Fruit fly (Drosophila melanogaster): ENCODE data around the gene CG7550.

Gene CG7550

DNA sequence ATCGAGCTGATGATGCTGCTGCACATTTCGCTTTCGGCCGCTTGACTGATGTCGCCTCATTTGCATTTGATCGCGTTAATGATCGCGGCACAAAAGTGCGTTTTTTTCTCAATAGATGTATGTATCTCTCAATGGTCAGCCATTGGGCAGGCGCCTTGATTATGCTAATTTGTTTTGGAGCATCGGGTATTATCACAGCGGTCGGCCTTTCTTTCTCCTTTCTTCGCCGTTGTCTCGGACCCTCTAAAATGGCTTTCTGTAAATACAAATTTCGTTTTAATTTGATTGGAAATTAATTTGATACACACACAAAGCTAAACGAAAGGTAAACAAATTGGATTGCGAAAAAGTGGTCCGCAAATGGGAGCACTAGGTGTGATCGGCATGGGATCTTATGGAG lies 31.0 kb upstream of the CG7550 start:
- TF ChIP-seq kay (GFP tag; ENCODE audit: borderline replicate concordance) = no peak
- TF ChIP-seq CG1620 (GFP tag; optimal IDR thresholded peaks at IDR 0.05) = no peak
- no peak for TF ChIP-seq pad (GFP tag; optimal IDR thresholded peaks at IDR 0.05)
- TF ChIP-seq CG7045 (GFP tag; optimal IDR thresholded peaks at IDR 0.05) = no peak
- no peak for TF ChIP-seq CG5204 (GFP tag; optimal IDR thresholded peaks at IDR 0.05)
- no peak for TF ChIP-seq bab1 (GFP tag; optimal IDR thresholded peaks at IDR 0.05)
- no peak for TF ChIP-seq CG7101 (tag; optimal IDR thresholded peaks at IDR 0.05)
- no peak for TF ChIP-seq CG14711 (tag; optimal IDR thresholded peaks at IDR 0.05)
- TF ChIP-seq CG11617 (GFP tag; optimal IDR thresholded peaks at IDR 0.05) = no peak
- no peak for TF ChIP-seq ovo (GFP tag; optimal IDR thresholded peaks at IDR 0.05)
- TF ChIP-seq CG33017 (tag; optimal IDR thresholded peaks at IDR 0.05) = no peak
- no peak for TF ChIP-seq tj (GFP tag; optimal IDR thresholded peaks at IDR 0.05)
- TF ChIP-seq Mnt (GFP tag; optimal IDR thresholded peaks at IDR 0.05) = no peak
- TF ChIP-seq cic (GFP tag; optimal IDR thresholded peaks at IDR 0.05) = no peak
- TF ChIP-seq CG12768 (GFP tag; optimal IDR thresholded peaks at IDR 0.05) = no peak
- TF ChIP-seq Hr96 (GFP tag; optimal IDR thresholded peaks at IDR 0.05) = no peak
- no peak for TF ChIP-seq Crg-1 (GFP tag; optimal IDR thresholded peaks at IDR 0.05)

DNA sequence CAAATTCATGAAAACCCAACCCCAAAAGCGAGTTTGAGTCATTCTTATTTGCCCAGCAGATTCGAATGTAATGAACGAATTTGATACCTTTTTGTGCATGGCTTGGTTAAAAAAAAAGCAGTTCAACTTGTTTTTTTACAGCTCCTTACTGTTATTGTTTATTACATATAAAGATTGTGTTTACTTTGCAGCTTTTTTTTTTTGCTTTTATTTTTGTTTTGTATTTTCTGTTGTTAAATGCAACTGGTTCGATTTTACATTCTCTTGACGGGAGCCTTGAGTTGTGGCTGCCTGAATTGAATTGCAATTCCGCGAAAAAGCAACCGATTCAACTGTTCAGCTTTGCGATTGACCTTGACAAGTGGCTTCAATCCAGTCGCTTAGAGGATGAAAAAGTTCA lies 30.2 kb upstream of the CG7550 start:
- TF ChIP-seq tj (GFP tag; optimal IDR thresholded peaks at IDR 0.05) = peak; percentile 76
- TF ChIP-seq CG33017 (tag; optimal IDR thresholded peaks at IDR 0.05) = no peak

DNA sequence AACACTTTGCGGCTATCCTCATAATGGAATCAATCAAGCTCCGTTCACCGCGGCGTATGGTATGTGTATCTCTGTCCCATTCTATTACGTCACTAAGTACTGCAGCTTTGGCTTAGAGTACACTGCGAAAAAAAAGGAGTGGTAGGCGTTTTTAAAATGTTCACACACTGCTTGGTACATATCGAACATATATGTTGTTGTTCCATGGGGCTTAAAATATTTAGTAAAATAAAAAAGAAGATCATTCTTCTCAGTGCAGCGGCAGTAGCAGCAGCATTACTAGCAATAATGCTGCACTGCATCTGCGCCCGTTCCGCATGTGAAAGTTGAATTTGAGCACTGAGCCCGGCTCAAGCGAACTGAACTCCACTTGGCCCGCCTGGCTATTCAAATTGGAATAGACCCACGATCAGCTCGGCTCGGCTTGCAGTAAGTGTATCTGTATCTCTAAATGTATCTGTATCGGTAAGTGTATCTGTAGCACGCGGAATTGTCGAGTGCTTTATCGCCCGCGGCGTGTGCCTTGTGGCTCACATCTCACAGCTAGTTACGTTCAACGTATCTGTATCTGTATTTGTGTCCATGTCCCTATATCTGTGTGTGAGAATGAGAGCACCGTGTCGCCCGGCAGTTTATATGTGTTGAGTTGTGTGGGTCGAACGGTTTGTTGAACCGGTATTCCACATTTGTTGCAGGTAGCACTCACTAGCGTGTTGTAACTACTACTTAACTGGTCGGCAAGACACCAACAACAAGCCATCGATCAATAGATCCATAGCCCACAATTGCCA lies 29.1 kb upstream of the CG7550 start:
- peak; percentile 61 for TF ChIP-seq CG5204 (GFP tag; optimal IDR thresholded peaks at IDR 0.05)
- TF ChIP-seq CG12768 (GFP tag; optimal IDR thresholded peaks at IDR 0.05) = no peak
- peak; percentile 16 for TF ChIP-seq tj (GFP tag; optimal IDR thresholded peaks at IDR 0.05)
- TF ChIP-seq CG7045 (GFP tag; optimal IDR thresholded peaks at IDR 0.05) = peak; percentile 75
- TF ChIP-seq kay (GFP tag; ENCODE audit: borderline replicate concordance) = peak; percentile 4
- no peak for TF ChIP-seq CG11617 (GFP tag; optimal IDR thresholded peaks at IDR 0.05)
- no peak for TF ChIP-seq toe (GFP tag; optimal IDR thresholded peaks at IDR 0.05)
- TF ChIP-seq pad (GFP tag; optimal IDR thresholded peaks at IDR 0.05) = no peak
- no peak for TF ChIP-seq cnc (optimal IDR thresholded peaks at IDR 0.05)

DNA sequence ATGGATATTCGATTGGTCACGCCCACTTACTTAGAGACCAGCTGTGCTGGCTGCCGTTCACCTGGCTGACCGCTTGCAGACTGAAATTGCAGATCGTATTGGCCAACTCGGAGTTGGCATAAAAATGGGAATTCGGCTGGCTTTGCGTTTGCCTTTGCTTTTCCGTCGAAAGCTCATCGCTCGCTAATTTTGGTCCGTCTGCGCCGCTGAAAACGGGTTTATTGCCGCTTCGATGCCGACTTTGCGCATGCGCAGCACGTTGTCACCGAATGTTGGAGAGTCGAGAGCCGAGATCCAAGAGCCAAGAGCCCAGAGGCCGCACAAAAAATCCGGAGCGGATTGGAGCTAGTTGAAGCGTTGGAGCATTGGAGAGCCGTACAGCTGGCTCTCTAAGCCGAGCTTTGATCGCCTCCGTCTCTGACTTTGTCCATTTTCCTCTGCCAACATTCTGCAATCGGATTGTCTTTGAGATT lies 27.4 kb upstream of the CG7550 start, which contains the start of gene CG13676:
CG13676 (minus strand) TSS at position 87 of the 473 bp plus-strand sequence.
- TF ChIP-seq CG5204 (GFP tag; optimal IDR thresholded peaks at IDR 0.05) (no peak), Crg-1 (GFP tag; optimal IDR thresholded peaks at IDR 0.05) (no peak), CG7101 (tag; optimal IDR thresholded peaks at IDR 0.05) (no peak), CG7045 (GFP tag; optimal IDR thresholded peaks at IDR 0.05) (no peak)

DNA sequence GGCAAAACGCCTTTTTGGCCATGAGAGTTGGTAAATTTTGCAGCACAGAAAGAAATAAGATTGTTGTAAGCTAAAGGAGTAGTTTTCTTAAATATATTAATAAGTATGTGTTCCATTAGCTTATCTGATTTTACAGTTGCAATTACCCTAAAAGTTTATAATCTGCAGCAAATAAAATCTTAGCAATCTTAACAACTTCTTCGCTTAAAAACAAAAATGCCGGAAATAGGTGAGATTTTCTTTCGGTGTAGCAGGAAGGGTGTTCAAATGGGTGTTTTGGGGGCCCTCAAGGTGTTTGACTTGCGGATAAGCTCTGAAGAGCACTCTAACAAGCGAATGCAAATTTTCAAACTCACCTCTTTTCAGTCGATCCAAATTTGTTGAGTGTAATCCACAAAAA lies 26.5 kb upstream of the CG7550 start:
- TF ChIP-seq kay (GFP tag; ENCODE audit: borderline replicate concordance) (no peak), cnc (optimal IDR thresholded peaks at IDR 0.05) (no peak), Hr96 (GFP tag; optimal IDR thresholded peaks at IDR 0.05) (no peak), Clk (GFP tag; optimal IDR thresholded peaks at IDR 0.05) (no peak), Crg-1 (GFP tag; optimal IDR thresholded peaks at IDR 0.05) (no peak), CG14711 (tag; optimal IDR thresholded peaks at IDR 0.05) (no peak), CG1620 (GFP tag; optimal IDR thresholded peaks at IDR 0.05) (no peak), CG7045 (GFP tag; optimal IDR thresholded peaks at IDR 0.05) (no peak), CG7101 (tag; optimal IDR thresholded peaks at IDR 0.05) (no peak), Mnt (GFP tag; optimal IDR thresholded peaks at IDR 0.05) (no peak), ovo (GFP tag; optimal IDR thresholded peaks at IDR 0.05) (no peak), bab1 (GFP tag; optimal IDR thresholded peaks at IDR 0.05) (no peak)

DNA sequence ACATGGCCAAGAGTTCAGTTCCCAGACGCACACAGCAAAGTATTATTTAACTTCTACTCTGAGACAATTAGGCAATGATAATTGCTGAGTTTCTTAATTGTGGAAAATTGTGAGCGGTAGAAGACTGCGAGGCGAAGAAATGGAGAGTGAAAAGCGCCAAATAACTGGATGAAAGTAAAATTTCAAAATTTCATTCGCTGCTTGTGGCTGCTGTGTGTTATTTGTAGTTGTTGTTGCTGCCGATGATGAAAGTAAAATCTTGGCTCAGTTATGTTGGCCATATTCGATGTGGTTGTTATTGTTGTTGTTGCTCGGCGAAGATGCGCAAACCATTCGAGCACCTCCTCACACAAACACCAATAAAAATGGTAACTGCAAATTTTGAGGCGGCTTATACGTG lies 26.0 kb upstream of the CG7550 start:
- no peak for TF ChIP-seq ovo (GFP tag; optimal IDR thresholded peaks at IDR 0.05)
- no peak for TF ChIP-seq CG1620 (GFP tag; optimal IDR thresholded peaks at IDR 0.05)
- no peak for TF ChIP-seq kay (GFP tag; ENCODE audit: borderline replicate concordance)
- TF ChIP-seq CG7045 (GFP tag; optimal IDR thresholded peaks at IDR 0.05) = no peak
- TF ChIP-seq CG7101 (tag; optimal IDR thresholded peaks at IDR 0.05) = no peak
- TF ChIP-seq CG11617 (GFP tag; optimal IDR thresholded peaks at IDR 0.05) = no peak
- TF ChIP-seq Clk (GFP tag; optimal IDR thresholded peaks at IDR 0.05) = no peak
- no peak for TF ChIP-seq CG5204 (GFP tag; optimal IDR thresholded peaks at IDR 0.05)
- TF ChIP-seq cic (GFP tag; optimal IDR thresholded peaks at IDR 0.05) = no peak
- TF ChIP-seq CG12768 (GFP tag; optimal IDR thresholded peaks at IDR 0.05) = no peak
- no peak for TF ChIP-seq Hr96 (GFP tag; optimal IDR thresholded peaks at IDR 0.05)
- TF ChIP-seq Mnt (GFP tag; optimal IDR thresholded peaks at IDR 0.05) = no peak
- TF ChIP-seq pad (GFP tag; optimal IDR thresholded peaks at IDR 0.05) = no peak
- no peak for TF ChIP-seq CG14711 (tag; optimal IDR thresholded peaks at IDR 0.05)
- no peak for TF ChIP-seq tj (GFP tag; optimal IDR thresholded peaks at IDR 0.05)

DNA sequence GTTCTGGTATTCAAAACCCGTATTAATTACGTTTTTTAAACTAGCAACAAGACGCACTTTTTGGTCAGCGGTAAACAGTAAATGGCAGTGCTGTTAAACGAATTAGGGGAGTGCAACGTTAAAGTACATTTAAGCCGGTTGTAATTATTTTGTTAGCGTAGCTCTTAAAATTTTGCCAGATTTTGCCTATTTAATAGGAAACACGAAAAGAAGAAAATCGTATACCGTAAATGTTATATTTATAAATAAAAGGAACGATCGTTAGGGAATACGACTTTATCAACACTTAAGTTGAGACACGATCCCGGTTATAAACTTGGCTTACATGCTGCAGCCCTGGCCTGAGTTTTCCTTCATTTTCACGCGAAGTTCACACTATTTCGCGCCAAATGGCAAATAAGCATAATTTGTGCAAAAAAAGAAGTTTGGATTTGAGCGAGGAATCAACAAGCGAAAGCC lies 13.1 kb upstream of the CG7550 start, which contains the start of the genes Setx and mus301:
Setx (minus strand) TSS at position 51 of the 459 bp plus-strand sequence.
mus301 (plus strand) TSS at position 361 of the 459 bp plus-strand sequence.
- TF ChIP-seq CG1620 (GFP tag; optimal IDR thresholded peaks at IDR 0.05) (peak; percentile 90), CG11617 (GFP tag; optimal IDR thresholded peaks at IDR 0.05) (peak; percentile 83), ovo (GFP tag; optimal IDR thresholded peaks at IDR 0.05) (peak; percentile 90), Hr96 (GFP tag; optimal IDR thresholded peaks at IDR 0.05) (peak; percentile 80), pad (GFP tag; optimal IDR thresholded peaks at IDR 0.05) (peak; percentile 82), toe (GFP tag; optimal IDR thresholded peaks at IDR 0.05) (peak; percentile 89), CG7045 (GFP tag; optimal IDR thresholded peaks at IDR 0.05) (peak; percentile 81), Mnt (GFP tag; optimal IDR thresholded peaks at IDR 0.05) (peak; percentile 76), CG33017 (tag; optimal IDR thresholded peaks at IDR 0.05) (peak; percentile 58), cnc (optimal IDR thresholded peaks at IDR 0.05) (no peak), cic (GFP tag; optimal IDR thresholded peaks at IDR 0.05) (peak; percentile 34), bab1 (GFP tag; optimal IDR thresholded peaks at IDR 0.05) (peak; percentile 82), kay (GFP tag; ENCODE audit: borderline replicate concordance) (no peak), Crg-1 (GFP tag; optimal IDR thresholded peaks at IDR 0.05) (peak; percentile 91), tj (GFP tag; optimal IDR thresholded peaks at IDR 0.05) (peak; percentile 72), CG5204 (GFP tag; optimal IDR thresholded peaks at IDR 0.05) (peak; percentile 89), CG12768 (GFP tag; optimal IDR thresholded peaks at IDR 0.05) (peak; percentile 88), Clk (GFP tag; optimal IDR thresholded peaks at IDR 0.05) (peak; percentile 68), CG7101 (tag; optimal IDR thresholded peaks at IDR 0.05) (peak; percentile 84), CG14711 (tag; optimal IDR thresholded peaks at IDR 0.05) (peak; percentile 74)
